Worm (Caenorhabditis elegans) whole organism, young adult: ENCODE measurements around the gene F10D7.5.
A peak's percentile ranks its signal among the peaks of the same experiment; 100 is the strongest.

Source experiments
- B0019.2 ChIP-seq: fragments of 200-800 bp; sonication (Bioruptor generic); conservative IDR thresholded peaks from 2 replicates; pipeline ENCODE4 v1.3.6; 2022; ENCODE audit warnings: missing genetic modification reagents, missing genetic modification characterization, missing compliant biosample characterization
- B0336.3 ChIP-seq: fragments of 200-800 bp; sonication (Bioruptor generic); IDR thresholded peaks from 2 replicates; pipeline ENCODE4 v1.3.6; 2022; ENCODE audit warnings: missing genetic modification characterization, missing compliant biosample characterization
- C17E4.6 ChIP-seq: fragments of 200-800 bp; sonication (Bioruptor generic); IDR thresholded peaks from 2 replicates; pipeline ENCODE4 v1.3.6; 2022; ENCODE audit warnings: missing genetic modification reagents, missing genetic modification characterization, missing compliant biosample characterization
- F10E7.11 ChIP-seq: sonication (generic microtip); optimal IDR thresholded peaks from 2 replicates; lab custom pipeline; 2017; ENCODE audit warnings: mild to moderate bottlenecking, missing genetic modification characterization, moderate library complexity, missing compliant biosample characterization
- F39B2.1 ChIP-seq: fragments of 200-800 bp; sonication (Bioruptor generic); IDR thresholded peaks from 2 replicates; pipeline ENCODE4 v1.3.6; 2022; ENCODE audit warnings: missing genetic modification reagents, missing genetic modification characterization, missing compliant biosample characterization
- T26A5.8 ChIP-seq: sonication (generic microtip); optimal IDR thresholded peaks from 2 replicates; lab custom pipeline; 2016; ENCODE audit warnings: missing genetic modification characterization, missing compliant biosample characterization
- Y95B8A.8 ChIP-seq: fragments of 200-800 bp; sonication (Bioruptor generic); IDR thresholded peaks from 2 replicates; pipeline ENCODE4 v1.3.6; 2022; ENCODE audit warnings: missing genetic modification reagents, missing genetic modification characterization, missing compliant biosample characterization
- akir-1 ChIP-seq: fragments of 200-800 bp; sonication (Bioruptor generic); optimal IDR thresholded peaks from 2 replicates; lab custom pipeline; 2018; ENCODE audit warnings: mild to moderate bottlenecking, missing genetic modification characterization, moderate library complexity, missing compliant biosample characterization
- ama-1 ChIP-seq, 3 experiments: fragments of 150-350 bp in 1 of 3; sonication (generic microtip) in 2 of 3; optimal IDR thresholded peaks; 2 replicates each; lab custom pipeline; 2014 to 2018; ENCODE audit warnings: missing biosample characterization in 2 of 3, missing genetic modification characterization in 2 of 3, missing genetic modification reagents in 2 of 3
- aptf-2 ChIP-seq: fragments of 200-800 bp; sonication (Bioruptor generic); conservative IDR thresholded peaks from 2 replicates; pipeline ENCODE4 v1.3.6; 2022; ENCODE audit warnings: missing genetic modification reagents, missing genetic modification characterization, missing compliant biosample characterization
- athp-1 ChIP-seq: sonication (generic microtip); optimal IDR thresholded peaks from 2 replicates; lab custom pipeline; 2017; ENCODE audit warnings: mild to moderate bottlenecking, missing genetic modification characterization, missing compliant biosample characterization
- attf-6 ChIP-seq: fragments of 200-800 bp; sonication (Bioruptor generic); IDR thresholded peaks from 2 replicates; pipeline ENCODE4 v1.3.6; 2022; ENCODE audit warnings: missing genetic modification reagents, missing genetic modification characterization, missing compliant biosample characterization
- cebp-1 ChIP-seq, 2 experiments: fragments of 200-800 bp in 1 of 2; sonication (Bioruptor generic) in 1 of 2; sonication (generic microtip) in 1 of 2; IDR thresholded peaks in 1 of 2; optimal IDR thresholded peaks in 1 of 2; 2 replicates each; pipeline versions ENCODE4 v1.3.6 to Lab custom; 2017 to 2022; ENCODE audit warnings: missing compliant biosample characterization in 2 of 2, missing genetic modification characterization in 2 of 2, mild to moderate bottlenecking in 1 of 2, missing genetic modification reagents in 1 of 2, moderate library complexity in 1 of 2
- ceh-27 ChIP-seq: fragments of 200-800 bp; sonication (Bioruptor generic); optimal IDR thresholded peaks from 2 replicates; lab custom pipeline; 2018; ENCODE audit warnings: mild to moderate bottlenecking, missing genetic modification characterization, moderate library complexity, missing compliant biosample characterization
- ceh-79 ChIP-seq: sonication (generic microtip); optimal IDR thresholded peaks from 2 replicates; lab custom pipeline; 2017; ENCODE audit warnings: mild to moderate bottlenecking, missing genetic modification characterization, missing compliant biosample characterization
- egl-44 ChIP-seq: fragments of 200-800 bp; sonication (Bioruptor generic); IDR thresholded peaks from 2 replicates; pipeline ENCODE4 v1.3.6; 2022; ENCODE audit warnings: missing genetic modification reagents, missing genetic modification characterization, missing compliant biosample characterization
- egrh-3 ChIP-seq: fragments of 200-800 bp; sonication (Bioruptor generic); IDR thresholded peaks from 2 replicates; pipeline ENCODE4 v1.3.6; 2022; ENCODE audit warnings: missing genetic modification reagents, missing genetic modification characterization, missing compliant biosample characterization
- fkh-3 ChIP-seq: sonication (generic microtip); optimal IDR thresholded peaks from 2 replicates; lab custom pipeline; 2016; ENCODE audit warnings: mild to moderate bottlenecking, missing genetic modification characterization, missing compliant biosample characterization
- hrde-1 ChIP-seq: sonication (generic microtip); optimal IDR thresholded peaks from 2 replicates; lab custom pipeline; 2016; ENCODE audit warnings: missing genetic modification characterization, mild to moderate bottlenecking, missing compliant biosample characterization, moderate library complexity, missing genotype, missing genetic modification reagents, borderline replicate concordance
- lag-1 ChIP-seq: fragments of 200-800 bp; sonication (Bioruptor generic); IDR thresholded peaks from 2 replicates; pipeline ENCODE4 v1.3.6; 2022; ENCODE audit warnings: missing genetic modification reagents, missing genetic modification characterization, missing compliant biosample characterization
- let-526 ChIP-seq: fragments of 200-800 bp; sonication (Bioruptor generic); IDR thresholded peaks from 2 replicates; pipeline ENCODE4 v1.3.6; 2022; ENCODE audit warnings: missing genetic modification reagents, missing genetic modification characterization, missing compliant biosample characterization
- let-607 ChIP-seq, 2 experiments: fragments of 200-800 bp in 1 of 2; sonication (Bioruptor generic) in 1 of 2; sonication (generic microtip) in 1 of 2; optimal IDR thresholded peaks; 2 replicates each; lab custom pipeline; 2016 to 2018; ENCODE audit warnings: mild to moderate bottlenecking in 2 of 2, missing compliant biosample characterization in 2 of 2, missing genetic modification characterization in 2 of 2, moderate library complexity in 2 of 2, missing genotype in 1 of 2
- lin-54 ChIP-seq: fragments of 200-800 bp; sonication (Bioruptor generic); optimal IDR thresholded peaks from 2 replicates; lab custom pipeline; 2018; ENCODE audit warnings: mild to moderate bottlenecking, missing genetic modification characterization, missing compliant biosample characterization
- madf-3 ChIP-seq: fragments of 200-800 bp; sonication (Bioruptor generic); IDR thresholded peaks from 2 replicates; pipeline ENCODE4 v1.3.6; 2022; ENCODE audit warnings: missing genetic modification reagents, missing genetic modification characterization, missing compliant biosample characterization
- madf-6 ChIP-seq: fragments of 200-800 bp; sonication (Bioruptor generic); IDR thresholded peaks from 2 replicates; pipeline ENCODE4 v1.3.6; 2022; ENCODE audit warnings: missing genetic modification reagents, missing genetic modification characterization, missing compliant biosample characterization
- mel-28 ChIP-seq: sonication (generic microtip); optimal IDR thresholded peaks from 2 replicates; lab custom pipeline; 2016; ENCODE audit warnings: borderline replicate concordance, mild to moderate bottlenecking, missing genetic modification characterization, missing compliant biosample characterization
- mes-4 ChIP-seq: sonication (generic microtip); optimal IDR thresholded peaks from 2 replicates; lab custom pipeline; 2016; ENCODE audit warnings: missing genotype, missing genetic modification characterization, missing compliant biosample characterization
- nfya-1 ChIP-seq: sonication (generic microtip); optimal IDR thresholded peaks from 2 replicates; lab custom pipeline; 2017; ENCODE audit warnings: antibody characterized with exemption, missing compliant biosample characterization, missing genetic modification characterization, borderline replicate concordance; ENCODE audit not compliant: insufficient read depth
- nhr-120 ChIP-seq: fragments of 200-800 bp; sonication (Bioruptor generic); IDR thresholded peaks from 2 replicates; pipeline ENCODE4 v1.3.6; 2022; ENCODE audit warnings: missing genetic modification characterization, missing compliant biosample characterization
- nhr-27 ChIP-seq: fragments of 200-800 bp; sonication (Bioruptor generic); optimal IDR thresholded peaks from 2 replicates; lab custom pipeline; 2018; ENCODE audit warnings: mild to moderate bottlenecking, missing genetic modification characterization, moderate library complexity, missing compliant biosample characterization
- rcor-1 ChIP-seq: fragments of 200-800 bp; sonication (Bioruptor generic); IDR thresholded peaks from 2 replicates; pipeline ENCODE4 v1.3.6; 2022; ENCODE audit warnings: missing genetic modification reagents, missing genetic modification characterization, missing compliant biosample characterization
- repo-1 ChIP-seq: sonication (generic microtip); optimal IDR thresholded peaks from 2 replicates; lab custom pipeline; 2017; ENCODE audit warnings: mild to moderate bottlenecking, missing genetic modification characterization, missing compliant biosample characterization
- unc-62 ChIP-seq: fragments of 150-350 bp; optimal IDR thresholded peaks from 2 replicates; lab custom pipeline; 2014; ENCODE audit warnings: missing biosample characterization, missing genetic modification reagents, missing genetic modification characterization
- zfh-2 ChIP-seq: fragments of 200-800 bp; sonication (Bioruptor generic); conservative IDR thresholded peaks from 2 replicates; pipeline ENCODE4 v1.3.6; 2022; ENCODE audit warnings: missing genetic modification reagents, missing genetic modification characterization, missing compliant biosample characterization
- ztf-22 ChIP-seq: fragments of 200-800 bp; sonication (Bioruptor generic); optimal IDR thresholded peaks from 2 replicates; lab custom pipeline; 2018; ENCODE audit warnings: mild to moderate bottlenecking, missing genetic modification characterization, moderate library complexity, missing compliant biosample characterization
- ztf-26 ChIP-seq: sonication (generic microtip); optimal IDR thresholded peaks from 2 replicates; lab custom pipeline; 2017; ENCODE audit warnings: missing genetic modification characterization, missing compliant biosample characterization

The F10D7.5 gene

ce11 chrX:17422593-17422992 lies 31.2 kb upstream of the F10D7.5 start:
- TF ChIP-seq B0019.2 (no peak), nfya-1 (tag; lab: Kevin White, UChicago) (no peak), unc-62 (GFP tag; lab: Kevin White, UChicago) (no peak), let-526 (GFP tag; lab: Robert Waterston, UW) (no peak), let-607 (tag; optimal IDR thresholded peaks at IDR 0.05; lab: Kevin White, UChicago) (no peak), madf-6 (GFP tag; lab: Robert Waterston, UW) (no peak), T26A5.8 (tag; lab: Kevin White, UChicago) (no peak), egl-44 (no peak), F10E7.11 (no peak), mel-28 (tag; lab: Kevin White, UChicago) (no peak), akir-1 (no peak), F39B2.1 (GFP tag; lab: Robert Waterston, UW) (no peak)

ce11 chrX:17421532-17422078 lies 30.2 kb upstream of the F10D7.5 start, which contains the start of gene osm-11:
Gene osm-11, minus strand, starts transcription at chrX:17421582.
- TF ChIP-seq rcor-1 (GFP tag; lab: Robert Waterston, UW): no peak
- no peak for TF ChIP-seq ztf-22 (GFP tag; lab: Kevin White, UChicago)
- no peak for TF ChIP-seq C17E4.6 (GFP tag; lab: Robert Waterston, UW)
- TF ChIP-seq nhr-120: no peak
- TF ChIP-seq cebp-1 (GFP tag; IDR thresholded peaks at IDR 0.05; lab: Robert Waterston, UW): no peak
- no peak for TF ChIP-seq cebp-1 (tag; optimal IDR thresholded peaks at IDR 0.05; lab: Kevin White, UChicago)
- no peak for TF ChIP-seq T26A5.8 (tag; lab: Kevin White, UChicago)
- TF ChIP-seq lag-1 (GFP tag; lab: Robert Waterston, UW): no peak
- TF ChIP-seq attf-6 (GFP tag; lab: Robert Waterston, UW): no peak

- no peak for TF ChIP-seq madf-3 (GFP tag; lab: Robert Waterston, UW)
- no peak for TF ChIP-seq lin-54 (GFP tag; lab: Kevin White, UChicago)
- no peak for TF ChIP-seq Y95B8A.8 (GFP tag; lab: Robert Waterston, UW)
- peak; percentile 41 for TF ChIP-seq repo-1
- TF ChIP-seq nhr-27 (tag; lab: Kevin White, UChicago): peak; percentile 36
- no peak for TF ChIP-seq athp-1
- peak; percentile 78 for TF ChIP-seq ztf-26 (tag; lab: Kevin White, UChicago)
- peak; percentile 96 for TF ChIP-seq ama-1 (optimal IDR thresholded peaks at IDR 0.05; lab: Kevin White, UChicago)
- no peak for TF ChIP-seq ama-1 (GFP tag; optimal IDR thresholded peaks at IDR 0.05; lab: Kevin White, UChicago)
- peak; percentile 2 for TF ChIP-seq ceh-27 (GFP tag; lab: Kevin White, UChicago)
- TF ChIP-seq aptf-2 (GFP tag; lab: Robert Waterston, UW): 0 out of 2 replicates have a peak, but pooled peaks have one; percentile 12
- TF ChIP-seq fkh-3: no peak
- TF ChIP-seq zfh-2: peak; percentile 86
- no peak for TF ChIP-seq mes-4 (tag; lab: Kevin White, UChicago)
- TF ChIP-seq ceh-79 (tag; lab: Kevin White, UChicago): peak; percentile 59
- peak; percentile 74; the same call in 1 of the 2 replicates for TF ChIP-seq egrh-3 (GFP tag; lab: Robert Waterston, UW)
- 0 out of 2 replicates have a peak, but pooled peaks have one; percentile 13 for TF ChIP-seq B0336.3 (GFP tag; lab: Robert Waterston, UW)
- no peak for TF ChIP-seq hrde-1 (tag; lab: Kevin White, UChicago)
Measured at ce11 chrX:17420585-17421459, 29.4 kb upstream of the F10D7.5 start.
